Fruit fly (Drosophila melanogaster) whole organism, embryonic: ENCODE results near the gene CG42823.
A peak's percentile ranks its signal among the peaks of the same experiment; 100 is the strongest.

ENCODE experiments used
- Adf1 ChIP-seq: fragments of 200-800 bp; sonication (Bioruptor generic); IDR thresholded peaks from 2 replicates; pipeline ENCODE4 v1.3.6; 2022; ENCODE audit warnings: missing biosample characterization, missing genetic modification characterization
- Asciz ChIP-seq: fragments of 200-800 bp; sonication (Bioruptor generic); optimal IDR thresholded peaks from 2 replicates; lab custom pipeline; 2017; ENCODE audit warnings: missing biosample characterization, mild to moderate bottlenecking, missing genetic modification characterization, missing genetic modification reagents
- CG10431 ChIP-seq: fragments of 200-800 bp; sonication (Bioruptor generic); optimal IDR thresholded peaks from 3 replicates; lab custom pipeline; 2018; ENCODE audit warnings: missing biosample characterization, mild to moderate bottlenecking, missing genetic modification characterization
- CG10959 ChIP-seq: fragments of 200-800 bp; sonication (Bioruptor generic); IDR thresholded peaks from 2 replicates; pipeline ENCODE4 v1.3.6; 2022; ENCODE audit warnings: missing biosample characterization, missing genetic modification characterization
- CG11093 ChIP-seq: fragments of 200-800 bp; sonication (Bioruptor generic); IDR thresholded peaks from 3 replicates; pipeline ENCODE4 v1.3.6; 2022; ENCODE audit warnings: missing biosample characterization, missing genetic modification characterization
- CG13775 ChIP-seq: fragments of 200-800 bp; sonication (Bioruptor generic); optimal IDR thresholded peaks from 3 replicates; lab custom pipeline; 2017; ENCODE audit warnings: missing biosample characterization, mild to moderate bottlenecking, missing genetic modification characterization
- CG13894 ChIP-seq: fragments of 200-800 bp; sonication (Bioruptor generic); optimal IDR thresholded peaks from 3 replicates; lab custom pipeline; 2018; ENCODE audit warnings: missing biosample characterization, mild to moderate bottlenecking, missing genetic modification characterization, moderate library complexity
- CG14667 ChIP-seq: fragments of 200-800 bp; sonication (Bioruptor generic); IDR thresholded peaks from 2 replicates; pipeline ENCODE4 v1.3.6; 2022; ENCODE audit warnings: missing biosample characterization, missing genetic modification characterization
- CG1602 ChIP-seq: fragments of 200-800 bp; sonication (Bioruptor generic); optimal IDR thresholded peaks from 3 replicates; lab custom pipeline; 2016; ENCODE audit warnings: missing biosample characterization, missing genetic modification characterization
- CG17568 ChIP-seq: fragments of 200-800 bp; sonication (Bioruptor generic); optimal IDR thresholded peaks from 2 replicates; lab custom pipeline; 2018; ENCODE audit warnings: missing biosample characterization, mild to moderate bottlenecking, missing genetic modification characterization, moderate library complexity
- CG17829 ChIP-seq: fragments of 200-800 bp; optimal IDR thresholded peaks from 2 replicates; lab custom pipeline; 2019; ENCODE audit warnings: missing biosample characterization, mild to moderate bottlenecking, missing genetic modification characterization, moderate library complexity
- CG30431 ChIP-seq: fragments of 200-800 bp; sonication (Bioruptor generic); optimal IDR thresholded peaks from 2 replicates; lab custom pipeline; 2017; ENCODE audit warnings: missing biosample characterization, missing genetic modification characterization
- CG3163 ChIP-seq: fragments of 200-800 bp; sonication (Bioruptor generic); optimal IDR thresholded peaks from 3 replicates; lab custom pipeline; 2016; ENCODE audit warnings: missing biosample characterization, missing genetic modification characterization
- CG4854 ChIP-seq: fragments of 200-800 bp; sonication (Bioruptor generic); optimal IDR thresholded peaks from 2 replicates; lab custom pipeline; 2016; ENCODE audit warnings: missing biosample characterization, missing genetic modification characterization, inconsistent platforms
- CG6791 ChIP-seq: fragments of 200-800 bp; sonication (Bioruptor generic); IDR thresholded peaks from 3 replicates; pipeline ENCODE4 v1.3.6; 2022; ENCODE audit warnings: missing biosample characterization, missing genetic modification characterization; ENCODE audit not compliant: partially characterized antibody
- CG9609 ChIP-seq: fragments of 200-800 bp; sonication (Bioruptor generic); optimal IDR thresholded peaks from 3 replicates; lab custom pipeline; 2016; ENCODE audit warnings: missing biosample characterization, missing genetic modification characterization
- CG9817 ChIP-seq: fragments of 200-800 bp; sonication (Bioruptor generic); optimal IDR thresholded peaks from 2 replicates; lab custom pipeline; 2018; ENCODE audit warnings: missing biosample characterization, mild to moderate bottlenecking, missing genetic modification characterization, moderate library complexity
- CoRest ChIP-seq: fragments of 200-800 bp; sonication (Bioruptor generic); optimal IDR thresholded peaks from 3 replicates; lab custom pipeline; 2018; ENCODE audit warnings: missing biosample characterization, mild to moderate bottlenecking, missing genetic modification characterization, moderate library complexity
- D ChIP-seq, 2 experiments: fragments of 200-800 bp in 1 of 2; fragments of >200 bp in 1 of 2; sonication (Bioruptor generic) in 1 of 2; optimal IDR thresholded peaks; 2 replicates in 1 of 2; 3 replicates in 1 of 2; lab custom pipeline; 2017; ENCODE audit warnings: mild to moderate bottlenecking in 1 of 2, missing biosample characterization in 1 of 2, missing genetic modification characterization in 1 of 2, missing genetic modification reagents in 1 of 2
- Dad ChIP-seq: fragments of 200-800 bp; sonication (Bioruptor generic); optimal IDR thresholded peaks from 3 replicates; lab custom pipeline; 2016; ENCODE audit warnings: missing biosample characterization, missing genetic modification characterization
- Elba2 ChIP-seq: fragments of 200-800 bp; sonication (Bioruptor generic); optimal IDR thresholded peaks from 3 replicates; lab custom pipeline; 2016; ENCODE audit warnings: missing biosample characterization, missing genetic modification characterization
- HLH4C ChIP-seq: fragments of 200-800 bp; sonication (Bioruptor generic); IDR thresholded peaks from 3 replicates; pipeline ENCODE4 v1.3.6; 2022; ENCODE audit warnings: missing biosample characterization, missing genetic modification characterization; ENCODE audit not compliant: partially characterized antibody
- Hsf ChIP-seq: fragments of 200-800 bp; sonication (Bioruptor generic); optimal IDR thresholded peaks from 3 replicates; lab custom pipeline; 2016; ENCODE audit warnings: missing biosample characterization, missing genetic modification characterization
- NFAT ChIP-seq: fragments of 200-800 bp; sonication (Bioruptor generic); IDR thresholded peaks from 2 replicates; pipeline ENCODE4 v1.3.6; 2022; ENCODE audit warnings: missing biosample characterization, missing genetic modification characterization
- NK7.1 ChIP-seq: fragments of 200-800 bp; sonication (Bioruptor generic); optimal IDR thresholded peaks from 3 replicates; lab custom pipeline; 2016; ENCODE audit warnings: missing biosample characterization, missing genetic modification characterization
- Oli ChIP-seq: fragments of 200-800 bp; sonication (Bioruptor generic); optimal IDR thresholded peaks from 2 replicates; lab custom pipeline; 2018; ENCODE audit warnings: missing biosample characterization, mild to moderate bottlenecking, missing genetic modification characterization, moderate library complexity
- Pdp1 ChIP-seq, 2 experiments: fragments of 200-800 bp; sonication (Bioruptor generic); optimal IDR thresholded peaks; 3 replicates each; lab custom pipeline; 2016; ENCODE audit warnings: missing biosample characterization in 2 of 2, missing genetic modification characterization in 2 of 2, mild to moderate bottlenecking in 1 of 2, moderate library complexity in 1 of 2
- Ravus ChIP-seq: fragments of 200-800 bp; sonication (Bioruptor generic); IDR thresholded peaks from 2 replicates; pipeline ENCODE4 v1.3.6; 2022; ENCODE audit warnings: missing biosample characterization, missing genetic modification characterization
- Scr ChIP-seq: fragments of 200-800 bp; sonication (Bioruptor generic); IDR thresholded peaks from 2 replicates; pipeline ENCODE4 v1.3.6; 2022; ENCODE audit warnings: missing biosample characterization, missing genetic modification characterization; ENCODE audit not compliant: partially characterized antibody
- Taf1 ChIP-seq: fragments of 200-800 bp; sonication (Bioruptor generic); IDR thresholded peaks from 2 replicates; pipeline ENCODE4 v1.3.6; 2022; ENCODE audit warnings: missing biosample characterization, missing genetic modification characterization
- bowl ChIP-seq: fragments of 200-800 bp; sonication (Bioruptor generic); IDR thresholded peaks from 2 replicates; pipeline ENCODE4 v1.3.6; 2022; ENCODE audit warnings: missing biosample characterization, missing genetic modification characterization
- cas ChIP-seq: fragments of 200-800 bp; sonication (Bioruptor generic); IDR thresholded peaks from 2 replicates; pipeline ENCODE4 v1.3.6; 2022; ENCODE audit warnings: missing biosample characterization, missing genetic modification characterization
- crp ChIP-seq, 2 experiments: fragments of 200-800 bp; sonication (Bioruptor generic); optimal IDR thresholded peaks; 2 replicates in 1 of 2; 3 replicates in 1 of 2; lab custom pipeline; 2017; ENCODE audit warnings: missing biosample characterization in 2 of 2, missing genetic modification characterization in 2 of 2, mild to moderate bottlenecking in 1 of 2, moderate library complexity in 1 of 2
- dpn ChIP-seq, 2 experiments: fragments of 200-800 bp; sonication (Bioruptor generic); optimal IDR thresholded peaks; 3 replicates each; lab custom pipeline; 2016; ENCODE audit warnings: missing biosample characterization in 2 of 2, missing genetic modification characterization in 2 of 2
- eve ChIP-seq, 2 experiments: fragments of >200 bp; optimal IDR thresholded peaks; 2 replicates each; lab custom pipeline; 2017; ENCODE audit warnings: missing biosample characterization in 2 of 2, missing genetic modification characterization in 2 of 2
- fd102C ChIP-seq: fragments of 200-800 bp; sonication (Bioruptor generic); optimal IDR thresholded peaks from 2 replicates; lab custom pipeline; 2018; ENCODE audit warnings: missing biosample characterization, mild to moderate bottlenecking, missing genetic modification characterization, moderate library complexity
- fd3F ChIP-seq: fragments of 200-800 bp; sonication (Bioruptor generic); optimal IDR thresholded peaks from 2 replicates; lab custom pipeline; 2018; ENCODE audit warnings: missing biosample characterization, mild to moderate bottlenecking, missing genetic modification characterization, moderate library complexity
- gsb-n ChIP-seq: fragments of 200-800 bp; sonication (Bioruptor generic); optimal IDR thresholded peaks from 3 replicates; lab custom pipeline; 2018; ENCODE audit warnings: missing biosample characterization, mild to moderate bottlenecking, missing genetic modification characterization
- jigr1 ChIP-seq: fragments of 200-800 bp; sonication (Bioruptor generic); IDR thresholded peaks from 3 replicates; pipeline ENCODE4 v1.3.6; 2022; ENCODE audit warnings: missing biosample characterization, missing genetic modification characterization
- lab ChIP-seq: fragments of 200-800 bp; sonication (Bioruptor generic); optimal IDR thresholded peaks from 3 replicates; lab custom pipeline; 2017; ENCODE audit warnings: missing biosample characterization, missing genetic modification characterization, mild to moderate bottlenecking, moderate library complexity, missing genetic modification reagents
- pum ChIP-seq: fragments of 200-800 bp; sonication (Bioruptor generic); optimal IDR thresholded peaks from 2 replicates; lab custom pipeline; 2016; ENCODE audit warnings: missing biosample characterization, missing genetic modification characterization
- sens ChIP-seq: fragments of 200-800 bp; sonication (Bioruptor generic); peaks from one replicate; lab custom pipeline; 2016; ENCODE audit warnings: missing biosample characterization, missing genetic modification characterization
- slbo ChIP-seq: fragments of 200-800 bp; sonication (Bioruptor generic); IDR thresholded peaks from 2 replicates; pipeline ENCODE4 v1.3.6; 2022; ENCODE audit warnings: missing biosample characterization, missing genetic modification characterization
- slou ChIP-seq: fragments of 200-800 bp; sonication (Bioruptor generic); optimal IDR thresholded peaks from 3 replicates; lab custom pipeline; 2016; ENCODE audit warnings: missing biosample characterization, missing genetic modification characterization
- stwl ChIP-seq: fragments of 200-800 bp; sonication (Bioruptor generic); optimal IDR thresholded peaks from 3 replicates; lab custom pipeline; 2018; ENCODE audit warnings: missing biosample characterization, mild to moderate bottlenecking, missing genetic modification characterization, moderate library complexity
- vnd ChIP-seq: fragments of 200-800 bp; sonication (Bioruptor generic); IDR thresholded peaks from 3 replicates; pipeline ENCODE4 v1.3.6; 2022; ENCODE audit warnings: missing biosample characterization, missing genetic modification characterization; ENCODE audit not compliant: partially characterized antibody
- wdn ChIP-seq: fragments of 200-800 bp; sonication (Bioruptor generic); IDR thresholded peaks from 2 replicates; pipeline ENCODE4 v1.3.6; 2022; ENCODE audit warnings: missing biosample characterization, missing genetic modification characterization
- z ChIP-seq: fragments of 200-800 bp; sonication (Bioruptor generic); IDR thresholded peaks from 3 replicates; pipeline ENCODE4 v1.3.6; 2022; ENCODE audit warnings: missing biosample characterization, missing genetic modification characterization
- zf30C ChIP-seq: fragments of 200-800 bp; sonication (Bioruptor generic); optimal IDR thresholded peaks from 3 replicates; lab custom pipeline; 2018; ENCODE audit warnings: missing biosample characterization, mild to moderate bottlenecking, missing genetic modification characterization

CG42823 gene

DNA sequence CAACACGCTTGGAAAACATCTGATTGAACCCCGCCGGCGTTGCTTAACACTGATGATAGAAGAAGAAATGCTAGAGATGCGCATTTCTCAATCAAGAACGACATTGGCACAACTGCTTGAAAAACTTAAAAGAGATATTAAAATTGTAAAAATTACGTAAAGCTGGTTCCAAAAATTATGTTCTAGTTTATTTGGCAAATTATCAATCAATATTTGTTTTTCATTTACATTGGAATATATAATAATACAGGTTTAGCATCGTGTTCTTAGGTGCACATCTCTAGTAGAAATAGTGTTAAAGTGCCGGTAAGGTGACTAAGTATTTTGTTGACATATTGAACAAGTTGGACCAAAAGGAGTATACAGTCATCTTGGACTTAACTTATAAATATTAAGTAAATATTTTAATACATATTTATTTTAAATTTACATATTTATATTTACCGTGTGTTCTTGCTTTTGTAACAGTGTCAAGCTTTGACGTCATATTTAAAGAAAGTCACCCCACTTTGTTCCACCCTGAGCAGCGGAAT is 13.5 kb downstream of the CG42823 start, which contains the start of the genes Brf and sds22 (continued):
- TF ChIP-seq D (optimal IDR thresholded peaks at IDR 0.05; lab: Kevin White, UChicago): no peak
- peak; percentile 90 for TF ChIP-seq D (GFP tag; optimal IDR thresholded peaks at IDR 0.05; lab: Kevin White, UChicago)
- TF ChIP-seq HLH4C (GFP tag; lab: Robert Waterston, UW): peak; percentile 73
- TF ChIP-seq lab (GFP tag; lab: Kevin White, UChicago): peak; percentile 96
- peak; percentile 67 for TF ChIP-seq fd102C
- peak; percentile 41; the same call in 1 of the 3 replicates for TF ChIP-seq z
- peak; percentile 86; the same call in 2 of the 3 replicates for TF ChIP-seq jigr1 (GFP tag; lab: Robert Waterston, UW)
- peak; percentile 89 for TF ChIP-seq CG11093
- peak; percentile 96 for TF ChIP-seq pum (GFP tag; lab: Kevin White, UChicago)
- TF ChIP-seq wdn: peak; percentile 92
- TF ChIP-seq CoRest: peak; percentile 98
- peak; percentile 97 for TF ChIP-seq CG9609 (GFP tag; lab: Kevin White, UChicago)
- peak; percentile 79 for TF ChIP-seq CG3163 (GFP tag; lab: Kevin White, UChicago)
- TF ChIP-seq CG13775: peak; percentile 96
- TF ChIP-seq CG14667 (GFP tag; lab: Robert Waterston, UW): peak; percentile 94
- TF ChIP-seq Ravus (GFP tag; lab: Robert Waterston, UW): peak; percentile 70
- peak; percentile 66 for TF ChIP-seq Adf1 (GFP tag; lab: Robert Waterston, UW)
- TF ChIP-seq crp (GFP tag; optimal IDR thresholded peaks at IDR 0.05; lab: Kevin White, UChicago): peak; percentile 83 to 93
- 0 out of 3 replicates have a peak, but pooled peaks have one; percentile 40 for TF ChIP-seq CG6791 (GFP tag; lab: Robert Waterston, UW)
- peak; percentile 74 for TF ChIP-seq vnd (GFP tag; lab: Robert Waterston, UW)
- TF ChIP-seq gsb-n (tag; lab: Kevin White, UChicago): peak; percentile 93
- peak; percentile 90 for TF ChIP-seq stwl
- peak; percentile 76 for TF ChIP-seq CG10431
- TF ChIP-seq fd3F (GFP tag; lab: Kevin White, UChicago): peak; percentile 95
- TF ChIP-seq bowl (GFP tag; lab: Robert Waterston, UW): peak; percentile 42; the same call in 1 of the 2 replicates
- TF ChIP-seq CG30431 (GFP tag; lab: Kevin White, UChicago): peak; percentile 91
- TF ChIP-seq dpn (GFP tag; optimal IDR thresholded peaks at IDR 0.05; lab: Kevin White, UChicago): peak; percentile 97
- peak; percentile 67 for TF ChIP-seq cas
- TF ChIP-seq NFAT (GFP tag; lab: Robert Waterston, UW): peak; percentile 89
- peak; percentile 96 for TF ChIP-seq CG17829 (tag; lab: Kevin White, UChicago)
- peak; percentile 74 for TF ChIP-seq Taf1
- peak; percentile 97 for TF ChIP-seq Elba2 (GFP tag; lab: Kevin White, UChicago)
- TF ChIP-seq zf30C (GFP tag; lab: Kevin White, UChicago): no peak
- peak; percentile 86 for TF ChIP-seq CG17568 (GFP tag; lab: Kevin White, UChicago)
- TF ChIP-seq Scr (GFP tag; lab: Robert Waterston, UW): peak; percentile 86
- TF ChIP-seq eve (GFP tag; optimal IDR thresholded peaks at IDR 0.05; lab: Kevin White, UChicago): peak in 1 of 2 experiments; percentile 95
- TF ChIP-seq Oli (tag; lab: Kevin White, UChicago): peak; percentile 92
- TF ChIP-seq Dad (GFP tag; lab: Kevin White, UChicago): peak; percentile 95
- TF ChIP-seq CG9817: peak; percentile 98
- peak; percentile 95 to 97 for TF ChIP-seq Pdp1 (GFP tag; optimal IDR thresholded peaks at IDR 0.05; lab: Kevin White, UChicago)
- TF ChIP-seq CG10959: peak; percentile 90
- peak; percentile 99 for TF ChIP-seq sens (GFP tag; lab: Kevin White, UChicago)
- TF ChIP-seq NK7.1: peak; percentile 86
- peak; percentile 95 for TF ChIP-seq CG13894
- TF ChIP-seq CG4854 (GFP tag; lab: Kevin White, UChicago): peak; percentile 94
- TF ChIP-seq Hsf (GFP tag; lab: Kevin White, UChicago): peak; percentile 98
- peak; percentile 96 for TF ChIP-seq slbo (GFP tag; lab: Robert Waterston, UW)
- peak; percentile 96 for TF ChIP-seq slou (GFP tag; lab: Kevin White, UChicago)
- TF ChIP-seq Asciz (GFP tag; lab: Kevin White, UChicago): peak; percentile 86
- peak; percentile 97 for TF ChIP-seq CG1602 (GFP tag; lab: Kevin White, UChicago)
